Fruit fly (Drosophila melanogaster): ENCODE measurements around the gene B4.

The B4 gene

DNA sequence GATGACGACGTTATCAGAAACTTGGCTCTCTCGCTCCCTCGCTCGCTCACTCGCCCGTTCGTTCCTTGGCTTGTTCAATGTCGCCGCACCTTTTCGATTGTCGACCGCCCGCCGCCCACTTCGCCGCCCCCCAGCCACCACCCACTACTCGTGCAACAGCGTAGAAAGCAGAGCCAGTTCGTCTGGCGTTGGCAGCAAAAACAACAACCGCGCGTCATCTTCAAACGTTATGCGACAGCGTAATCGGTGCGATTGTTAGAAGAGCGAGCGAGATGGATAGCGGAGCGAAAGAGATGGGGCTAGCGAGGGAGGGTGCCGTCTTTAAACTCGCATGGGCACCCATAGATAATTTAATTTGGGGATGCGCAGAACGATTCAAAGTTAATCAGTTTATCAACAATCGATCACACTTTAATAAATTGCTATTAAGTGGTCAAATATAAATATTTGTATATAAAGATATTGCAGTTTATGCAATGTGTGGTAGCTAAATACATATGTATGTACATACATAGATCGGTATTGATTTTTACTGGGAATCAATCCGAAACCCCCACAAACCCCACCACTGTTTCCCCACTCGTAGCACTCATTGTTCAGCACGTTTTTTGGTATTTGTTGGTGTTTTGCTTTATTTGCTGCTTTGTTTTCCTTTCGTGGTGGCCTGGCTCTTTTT lies 34.7 kb downstream of the B4 start (continued):
- TF ChIP-seq CG6276 (GFP tag; optimal IDR thresholded peaks at IDR 0.05) (peak; percentile 0), CG11294 (GFP tag; IDR thresholded peaks at IDR 0.05) (peak; percentile 66; the same call in 1 of the 2 replicates), CG9139 (GFP tag; optimal IDR thresholded peaks at IDR 0.05) (no peak), Hr39 (GFP tag; optimal IDR thresholded peaks at IDR 0.05) (peak; percentile 62), CG11762 (GFP tag; optimal IDR thresholded peaks at IDR 0.05; ENCODE audit: insufficient read depth) (peak; percentile 47), Hr4 (GFP tag; optimal IDR thresholded peaks at IDR 0.05) (peak; percentile 68), Eip75B (GFP tag; optimal IDR thresholded peaks at IDR 0.05) (no peak), CG32006 (GFP tag; optimal IDR thresholded peaks at IDR 0.05) (peak; percentile 83), CG10669 (GFP tag; optimal IDR thresholded peaks at IDR 0.05) (no peak), ss (GFP tag; optimal IDR thresholded peaks at IDR 0.05) (no peak), fd85E (GFP tag; optimal IDR thresholded peaks at IDR 0.05) (no peak), lz (GFP tag; optimal IDR thresholded peaks at IDR 0.05) (peak; percentile 87), CG6163 (GFP tag; IDR thresholded peaks at IDR 0.05) (peak; percentile 49; the same call in 2 of the 3 replicates), CG7368 (GFP tag; optimal IDR thresholded peaks at IDR 0.05) (peak; percentile 22), Met (GFP tag; optimal IDR thresholded peaks at IDR 0.05) (peak; percentile 87), CG6808 (GFP tag; optimal IDR thresholded peaks at IDR 0.05) (no peak), CG10631 (GFP tag; optimal IDR thresholded peaks at IDR 0.05) (peak; percentile 40), spab (GFP tag; optimal IDR thresholded peaks at IDR 0.05) (no peak), salr (GFP tag; optimal IDR thresholded peaks at IDR 0.05) (no peak), fd59A (GFP tag; optimal IDR thresholded peaks at IDR 0.05) (no peak), CG3032 (tag; optimal IDR thresholded peaks at IDR 0.05) (no peak), svp (GFP tag) (peak; percentile 81), net (GFP tag; optimal IDR thresholded peaks at IDR 0.05) (no peak)

dm6 chr2L:13513331-13514261 lies 35.5 kb downstream of the B4 start:
- TF ChIP-seq cyc (GFP tag; optimal IDR thresholded peaks at IDR 0.05) (peak; percentile 71), CG8119 (GFP tag; IDR thresholded peaks at IDR 0.05) (peak; percentile 44; the same call in 2 of the 3 replicates), CG3032 (tag; optimal IDR thresholded peaks at IDR 0.05) (peak; percentile 46), dsx (GFP tag; optimal IDR thresholded peaks at IDR 0.05; ENCODE audit: poor library complexity, severe bottlenecking) (no peak), Hr38 (GFP tag; optimal IDR thresholded peaks at IDR 0.05) (no peak), Lpt (GFP tag; optimal IDR thresholded peaks at IDR 0.05) (no peak), fd59A (GFP tag; optimal IDR thresholded peaks at IDR 0.05) (peak; percentile 57), CG10669 (GFP tag; optimal IDR thresholded peaks at IDR 0.05) (peak; percentile 42), CG6163 (GFP tag; IDR thresholded peaks at IDR 0.05) (peak; percentile 83), CG6808 (GFP tag; optimal IDR thresholded peaks at IDR 0.05) (no peak), CG15336 (GFP tag; IDR thresholded peaks at IDR 0.05) (peak; percentile 66; the same call in 1 of the 2 replicates), Eip75B (GFP tag; optimal IDR thresholded peaks at IDR 0.05) (peak; percentile 67), Ets96B (tag; optimal IDR thresholded peaks at IDR 0.05) (peak; percentile 28), eg (GFP tag; IDR thresholded peaks at IDR 0.05) (peak; percentile 75), Smox (GFP tag; optimal IDR thresholded peaks at IDR 0.05) (peak; percentile 69), Blimp-1 (GFP tag; optimal IDR thresholded peaks at IDR 0.05) (no peak), CG6854 (GFP tag; optimal IDR thresholded peaks at IDR 0.05) (peak; percentile 72), CG3919 (GFP tag; optimal IDR thresholded peaks at IDR 0.05) (peak; percentile 68), CG11762 (GFP tag; optimal IDR thresholded peaks at IDR 0.05; ENCODE audit: insufficient read depth) (peak; percentile 65), net (GFP tag; optimal IDR thresholded peaks at IDR 0.05) (peak; percentile 58), CG8632 (GFP tag; optimal IDR thresholded peaks at IDR 0.05) (peak; percentile 62), Ets21C (GFP tag; optimal IDR thresholded peaks at IDR 0.05) (peak; percentile 68), CG6276 (GFP tag; optimal IDR thresholded peaks at IDR 0.05) (peak; percentile 50), CG4318 (GFP tag; optimal IDR thresholded peaks at IDR 0.05) (peak; percentile 60), CG8319 (GFP tag; optimal IDR thresholded peaks at IDR 0.05) (peak; percentile 11), acj6 (GFP tag; optimal IDR thresholded peaks at IDR 0.05) (peak; percentile 58), OdsH (GFP tag; optimal IDR thresholded peaks at IDR 0.05) (peak; percentile 74), ss (GFP tag; optimal IDR thresholded peaks at IDR 0.05) (peak; percentile 14 to 27), vri (GFP tag; optimal IDR thresholded peaks at IDR 0.05) (peak; percentile 89), fd85E (GFP tag; optimal IDR thresholded peaks at IDR 0.05) (peak; percentile 27), fkh (GFP tag; optimal IDR thresholded peaks at IDR 0.05) (peak; percentile 66), Eip93F (GFP tag; optimal IDR thresholded peaks at IDR 0.05) (no peak), svp (GFP tag) (peak; percentile 89), achi (GFP tag; optimal IDR thresholded peaks at IDR 0.05) (peak; percentile 43)
